Worm (Caenorhabditis elegans) whole organism, L4 larva: ENCODE data around the gene H37A05.4.

ENCODE experiments used
- D1046.2 ChIP-seq: fragments of 200-800 bp; sonication (Bioruptor generic); IDR thresholded peaks from 2 replicates; pipeline ENCODE4 v1.3.6; 2022; ENCODE audit warnings: missing genetic modification characterization, missing compliant biosample characterization
- T20F7.1 ChIP-seq: fragments of 200-800 bp; sonication (Bioruptor generic); optimal IDR thresholded peaks from 2 replicates; lab custom pipeline; 2018; ENCODE audit warnings: mild to moderate bottlenecking, missing genetic modification characterization, missing compliant biosample characterization
- T26A8.4 ChIP-seq: fragments of 200-800 bp; sonication (Bioruptor generic); IDR thresholded peaks from 2 replicates; pipeline ENCODE4 v1.3.6; 2022; ENCODE audit warnings: missing genetic modification characterization, missing compliant biosample characterization
- Y5F2A.4 ChIP-seq: fragments of 200-800 bp; sonication (Bioruptor generic); optimal IDR thresholded peaks from 2 replicates; lab custom pipeline; 2018; ENCODE audit warnings: mild to moderate bottlenecking, missing genetic modification characterization, missing compliant biosample characterization
- ama-1 ChIP-seq: fragments of 150-350 bp; optimal IDR thresholded peaks from 2 replicates; lab custom pipeline; 2014; ENCODE audit warnings: inconsistent platforms, mixed read lengths
- ceh-32 ChIP-seq: sonication (generic microtip); optimal IDR thresholded peaks from 2 replicates; lab custom pipeline; 2016; ENCODE audit warnings: mild to moderate bottlenecking, missing genetic modification characterization, missing compliant biosample characterization; ENCODE audit not compliant: poor library complexity
- ceh-44 ChIP-seq: fragments of 200-800 bp; sonication (Bioruptor generic); IDR thresholded peaks from 2 replicates; pipeline ENCODE4 v1.3.6; 2022; ENCODE audit warnings: missing genetic modification reagents, missing genetic modification characterization, missing compliant biosample characterization
- cey-2 ChIP-seq: sonication (generic microtip); optimal IDR thresholded peaks from 3 replicates; lab custom pipeline; 2017; ENCODE audit warnings: missing genetic modification characterization, mild to moderate bottlenecking, missing compliant biosample characterization, antibody characterized with exemption, borderline replicate concordance; ENCODE audit not compliant: insufficient read depth
- ctbp-1 ChIP-seq: fragments of 200-800 bp; sonication (Bioruptor generic); IDR thresholded peaks from 2 replicates; pipeline ENCODE4 v1.3.6; 2022; ENCODE audit warnings: missing genetic modification reagents, missing genetic modification characterization, missing compliant biosample characterization
- daf-16 ChIP-seq, 3 experiments: sonication (generic microtip); optimal IDR thresholded peaks; 2 replicates each; lab custom pipeline; 2016 to 2017; ENCODE audit warnings: missing genetic modification characterization in 3 of 3, missing genetic modification reagents in 3 of 3, mild to moderate bottlenecking in 2 of 3, missing compliant biosample characterization in 2 of 3, missing biosample characterization in 1 of 3, moderate library complexity in 1 of 3
- dmd-8 ChIP-seq: fragments of 200-800 bp; sonication (Bioruptor generic); IDR thresholded peaks from 2 replicates; pipeline ENCODE4 v1.3.6; 2022; ENCODE audit warnings: missing genetic modification characterization, missing compliant biosample characterization
- dmd-9 ChIP-seq: fragments of 200-800 bp; sonication (Bioruptor generic); IDR thresholded peaks from 2 replicates; pipeline ENCODE4 v1.3.6; 2022; ENCODE audit warnings: missing genetic modification reagents, missing genetic modification characterization, missing compliant biosample characterization
- hif-1 ChIP-seq, 2 experiments: sonication (generic microtip); optimal IDR thresholded peaks; 2 replicates each; lab custom pipeline; 2016 to 2017; ENCODE audit warnings: missing compliant biosample characterization in 2 of 2, missing genetic modification characterization in 2 of 2, missing genetic modification reagents in 2 of 2, missing genotype in 2 of 2, mild to moderate bottlenecking in 1 of 2
- hmg-1.1 ChIP-seq: fragments of 200-800 bp; sonication (Bioruptor generic); IDR thresholded peaks from 2 replicates; pipeline ENCODE4 v1.3.6; 2022; ENCODE audit warnings: missing genetic modification reagents, missing genetic modification characterization, missing compliant biosample characterization
- lim-7 ChIP-seq: fragments of 200-800 bp; sonication (Bioruptor generic); IDR thresholded peaks from 2 replicates; pipeline ENCODE4 v1.3.6; 2022; ENCODE audit warnings: missing genetic modification characterization, missing compliant biosample characterization
- lin-13 ChIP-seq: fragments of 150-350 bp; optimal IDR thresholded peaks from 2 replicates; lab custom pipeline; 2014; ENCODE audit warnings: missing biosample characterization, missing genetic modification reagents, missing genetic modification characterization
- lin-39 ChIP-seq: fragments of 150-350 bp; optimal IDR thresholded peaks from 2 replicates; lab custom pipeline; 2014; ENCODE audit warnings: missing biosample characterization, missing genetic modification reagents, missing genetic modification characterization
- madf-5 ChIP-seq, 2 experiments: fragments of 200-800 bp; sonication (Bioruptor generic); IDR thresholded peaks; 2 replicates each; pipeline ENCODE4 v1.3.6; 2022; ENCODE audit warnings: missing compliant biosample characterization in 2 of 2, missing genetic modification characterization in 2 of 2
- mxl-2 ChIP-seq: fragments of 200-800 bp; sonication (Bioruptor generic); conservative IDR thresholded peaks from 2 replicates; pipeline ENCODE4 v1.3.6; 2022; ENCODE audit warnings: missing genetic modification reagents, missing genetic modification characterization, missing compliant biosample characterization
- nhr-10 ChIP-seq: fragments of 150-350 bp; optimal IDR thresholded peaks from 2 replicates; lab custom pipeline; 2014; ENCODE audit warnings: missing biosample characterization, missing genetic modification characterization
- nhr-25 ChIP-seq: sonication (generic microtip); optimal IDR thresholded peaks from 2 replicates; lab custom pipeline; 2017; ENCODE audit warnings: missing genetic modification characterization, mild to moderate bottlenecking, missing compliant biosample characterization, antibody characterized with exemption, moderate library complexity, borderline replicate concordance; ENCODE audit not compliant: insufficient read depth
- nhr-28 ChIP-seq: fragments of 150-350 bp; optimal IDR thresholded peaks from 2 replicates; lab custom pipeline; 2014; ENCODE audit warnings: missing biosample characterization, missing genetic modification characterization
- nhr-41 ChIP-seq: fragments of 200-800 bp; sonication (Bioruptor generic); IDR thresholded peaks from 2 replicates; pipeline ENCODE4 v1.3.6; 2022; ENCODE audit warnings: missing genetic modification reagents, missing genetic modification characterization, missing compliant biosample characterization
- nhr-48 ChIP-seq: sonication (generic microtip); optimal IDR thresholded peaks from 2 replicates; lab custom pipeline; 2016; ENCODE audit warnings: mild to moderate bottlenecking, missing genetic modification characterization, missing compliant biosample characterization
- nhr-77 ChIP-seq: fragments of 150-350 bp; optimal IDR thresholded peaks from 2 replicates; lab custom pipeline; 2014; ENCODE audit warnings: missing biosample characterization, missing genetic modification characterization
- pha-4 ChIP-seq, 2 experiments: fragments of 150-350 bp in 1 of 2; fragments of 200-800 bp in 1 of 2; sonication (Bioruptor generic) in 1 of 2; IDR thresholded peaks in 1 of 2; optimal IDR thresholded peaks in 1 of 2; 2 replicates each; pipeline versions ENCODE4 v1.3.6 to Lab custom; 2014 to 2022; ENCODE audit warnings: missing genetic modification characterization in 2 of 2, missing genetic modification reagents in 2 of 2, missing biosample characterization in 1 of 2, missing compliant biosample characterization in 1 of 2
- php-3 ChIP-seq: fragments of 200-800 bp; sonication (Bioruptor generic); IDR thresholded peaks from 2 replicates; pipeline ENCODE4 v1.3.6; 2022; ENCODE audit warnings: missing genetic modification reagents, missing genetic modification characterization, missing compliant biosample characterization
- sdz-12 ChIP-seq: fragments of 200-800 bp; sonication (Bioruptor generic); optimal IDR thresholded peaks from 2 replicates; lab custom pipeline; 2018; ENCODE audit warnings: mild to moderate bottlenecking, missing genetic modification characterization, missing compliant biosample characterization
- set-16 ChIP-seq: fragments of 200-800 bp; sonication (Bioruptor generic); IDR thresholded peaks from 2 replicates; pipeline ENCODE4 v1.3.6; 2022; ENCODE audit warnings: missing genetic modification reagents, missing genetic modification characterization, missing compliant biosample characterization
- snpc-1.2 ChIP-seq: fragments of 200-800 bp; sonication (Bioruptor generic); IDR thresholded peaks from 2 replicates; pipeline ENCODE4 v1.3.6; 2022; ENCODE audit warnings: missing genetic modification reagents, missing genetic modification characterization, missing compliant biosample characterization
- spr-1 ChIP-seq: sonication (generic microtip); optimal IDR thresholded peaks from 2 replicates; lab custom pipeline; 2016; ENCODE audit warnings: mild to moderate bottlenecking, missing genetic modification characterization, missing compliant biosample characterization
- tag-97 ChIP-seq: fragments of 200-800 bp; sonication (Bioruptor generic); IDR thresholded peaks from 2 replicates; pipeline ENCODE4 v1.3.6; 2022; ENCODE audit warnings: missing genetic modification characterization, missing compliant biosample characterization
- unc-62 ChIP-seq, 3 experiments: fragments of 150-350 bp in 1 of 3; sonication (generic microtip); optimal IDR thresholded peaks in 2 of 3; peaks in 1 of 3; 1 replicate in 1 of 3; 2 replicates in 2 of 3; lab custom pipeline; 2014 to 2017; ENCODE audit warnings: missing biosample characterization in 3 of 3, missing genetic modification characterization in 3 of 3, missing genetic modification reagents in 3 of 3, missing genotype in 1 of 3
- vab-7 ChIP-seq: fragments of 200-800 bp; sonication (Bioruptor generic); IDR thresholded peaks from 2 replicates; pipeline ENCODE4 v1.3.6; 2022; ENCODE audit warnings: missing genetic modification reagents, missing genetic modification characterization, missing compliant biosample characterization
- zag-1 ChIP-seq: fragments of 150-350 bp; optimal IDR thresholded peaks from 2 replicates; lab custom pipeline; 2014; ENCODE audit warnings: missing biosample characterization, missing genetic modification characterization
- zfp-3 ChIP-seq: fragments of 200-800 bp; sonication (Bioruptor generic); conservative IDR thresholded peaks from 2 replicates; pipeline ENCODE4 v1.3.6; 2022; ENCODE audit warnings: missing genetic modification reagents, missing genetic modification characterization, missing compliant biosample characterization
- zip-11 ChIP-seq: fragments of 200-800 bp; sonication (Bioruptor generic); IDR thresholded peaks from 2 replicates; pipeline ENCODE4 v1.3.6; 2022; ENCODE audit warnings: missing genetic modification characterization, missing compliant biosample characterization
- zip-2 ChIP-seq: fragments of 150-350 bp; optimal IDR thresholded peaks from 2 replicates; lab custom pipeline; 2014; ENCODE audit warnings: missing biosample characterization, missing genetic modification characterization
- ztf-7 ChIP-seq: fragments of 150-350 bp; optimal IDR thresholded peaks from 2 replicates; lab custom pipeline; 2014; ENCODE audit warnings: missing biosample characterization, missing genetic modification characterization

H37A05.4 gene

ce11 chrV:13652322-13652721, 2.7 kb upstream of the H37A05.4 start:
- TF ChIP-seq nhr-25 (tag; lab: Kevin White, UChicago) (no peak), nhr-28 (peak; percentile 64), nhr-77 (tag; lab: Kevin White, UChicago) (peak; percentile 31), T20F7.1 (GFP tag; lab: Kevin White, UChicago) (peak; percentile 47)

- TF ChIP-seq ctbp-1: no peak
- peak in 1 of 2 experiments; percentile 96 for TF ChIP-seq unc-62 (GFP tag; optimal IDR thresholded peaks at IDR 0.05 in 1 of 2; lab: Kevin White, UChicago)
- no peak for TF ChIP-seq unc-62 (tag; optimal IDR thresholded peaks at IDR 0.05; lab: Kevin White, UChicago)
- TF ChIP-seq hmg-1.1: 0 out of 2 replicates have a peak, but pooled peaks have one; percentile 11
- no peak for TF ChIP-seq cey-2 (tag; lab: Kevin White, UChicago)
- TF ChIP-seq php-3 (GFP tag; lab: Robert Waterston, UW): no peak
- TF ChIP-seq zfp-3 (GFP tag; lab: Robert Waterston, UW): 0 out of 2 replicates have a peak, but pooled peaks have one; percentile 10
Measured at ce11 chrV:13650800-13651199, 1.2 kb upstream of the H37A05.4 start.

- TF ChIP-seq sdz-12 (GFP tag; lab: Kevin White, UChicago) (no peak), lin-39 (tag; lab: Kevin White, UChicago) (no peak), zag-1 (tag; lab: Kevin White, UChicago) (no peak), lim-7 (GFP tag; lab: Robert Waterston, UW) (0 out of 2 replicates have a peak, but pooled peaks have one; percentile 24)
Measured at ce11 chrV:13647617-13648016, 2.0 kb downstream of the H37A05.4 start.

DNA sequence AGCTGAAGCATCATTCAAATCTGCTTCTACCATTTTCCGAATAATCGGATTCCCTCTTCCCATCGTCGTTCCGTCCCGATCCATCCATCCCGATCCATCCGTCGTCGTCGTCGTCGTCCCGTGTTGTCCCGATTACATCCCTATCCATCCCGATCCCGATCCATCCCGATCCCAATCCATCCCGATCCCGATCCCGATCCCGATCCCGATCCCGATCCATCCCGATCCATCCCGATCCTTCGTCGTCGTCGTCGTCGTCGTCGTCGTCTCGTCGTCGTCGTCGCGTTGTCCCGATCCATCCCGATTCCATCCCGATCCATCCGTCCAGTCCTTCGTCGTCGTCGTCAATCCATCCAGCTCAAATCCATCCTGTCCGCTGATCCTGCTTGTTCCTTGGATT, 2.4 kb downstream of the H37A05.4 start:
- TF ChIP-seq nhr-28 (no peak), zip-2 (tag; lab: Kevin White, UChicago) (no peak), set-16 (GFP tag; lab: Robert Waterston, UW) (peak; percentile 85), hif-1 (tag; optimal IDR thresholded peaks at IDR 0.05; lab: Kevin White, UChicago) (no peak), ceh-32 (tag; lab: Kevin White, UChicago) (no peak), Y5F2A.4 (no peak), nhr-10 (no peak)

ce11 chrV:13645848-13646578, 3.6 kb downstream of the H37A05.4 start:
- TF ChIP-seq nhr-48 (tag; lab: Kevin White, UChicago) (no peak), T20F7.1 (GFP tag; lab: Kevin White, UChicago) (no peak), vab-7 (GFP tag; lab: Robert Waterston, UW) (peak; percentile 47; the same call in 1 of the 2 replicates), ama-1 (lab: Kevin White, UChicago) (no peak), lin-13 (GFP tag; lab: Kevin White, UChicago) (no peak), spr-1 (no peak), T26A8.4 (GFP tag; lab: Robert Waterston, UW) (no peak), tag-97 (peak; percentile 78; the same call in 1 of the 2 replicates), zag-1 (tag; lab: Kevin White, UChicago) (no peak), mxl-2 (GFP tag; lab: Robert Waterston, UW) (0 out of 2 replicates have a peak, but pooled peaks have one; percentile 33), dmd-9 (GFP tag; lab: Robert Waterston, UW) (peak; percentile 73; the same call in 1 of the 2 replicates), D1046.2 (GFP tag; lab: Robert Waterston, UW) (peak; percentile 74; the same call in 1 of the 2 replicates), snpc-1.2 (peak; percentile 38; the same call in 1 of the 2 replicates), nhr-41 (0 out of 2 replicates have a peak, but pooled peaks have one; percentile 46), zip-11 (GFP tag; lab: Robert Waterston, UW) (no peak; the same call in 1 of the 2 replicates), pha-4 (GFP tag; IDR thresholded peaks at IDR 0.05; lab: Robert Waterston, UW) (peak; percentile 100), pha-4 (tag; optimal IDR thresholded peaks at IDR 0.05; lab: Kevin White, UChicago) (no peak), ctbp-1 (0 out of 2 replicates have a peak, but pooled peaks have one; percentile 58), lim-7 (GFP tag; lab: Robert Waterston, UW) (no peak; the same call in 1 of the 2 replicates), madf-5 (GFP tag; IDR thresholded peaks at IDR 0.05; lab: Robert Waterston, UW) (peak in 1 of 2 experiments; percentile 81; a peak in 2 of 4 replicates), ztf-7 (no peak), daf-16 (GFP tag; optimal IDR thresholded peaks at IDR 0.05; lab: Kevin White, UChicago) (no peak), daf-16 (tag; optimal IDR thresholded peaks at IDR 0.05; lab: Kevin White, UChicago) (no peak), ceh-44 (GFP tag; lab: Robert Waterston, UW) (no peak), dmd-8 (peak; percentile 69; the same call in 1 of the 2 replicates)
